Worm (Caenorhabditis elegans) whole organism, young adult: ENCODE data around the gene nhr-114.

Experiments
- F22D6.2 ChIP-seq: sonication (generic microtip); optimal IDR thresholded peaks from 2 replicates; lab custom pipeline; 2016; ENCODE audit warnings: mild to moderate bottlenecking, missing genetic modification characterization, missing compliant biosample characterization
- F39B2.1 ChIP-seq: fragments of 200-800 bp; sonication (Bioruptor generic); IDR thresholded peaks from 2 replicates; pipeline ENCODE4 v1.3.6; 2022; ENCODE audit warnings: missing genetic modification reagents, missing genetic modification characterization, missing compliant biosample characterization
- F55B11.4 ChIP-seq: sonication (generic microtip); optimal IDR thresholded peaks from 2 replicates; lab custom pipeline; 2016; ENCODE audit warnings: missing compliant biosample characterization, missing genetic modification characterization, borderline replicate concordance; ENCODE audit not compliant: insufficient read depth
- K11D2.4 ChIP-seq: fragments of 200-800 bp; sonication (Bioruptor generic); IDR thresholded peaks from 2 replicates; pipeline ENCODE4 v1.3.6; 2022; ENCODE audit warnings: missing genetic modification reagents, missing genetic modification characterization, missing compliant biosample characterization
- K12H6.12 ChIP-seq: fragments of 200-800 bp; sonication (Bioruptor generic); optimal IDR thresholded peaks from 2 replicates; lab custom pipeline; 2018; ENCODE audit warnings: mild to moderate bottlenecking, missing genetic modification characterization, missing compliant biosample characterization
- Y53G8AR.9 ChIP-seq: fragments of 200-800 bp; sonication (Bioruptor generic); conservative IDR thresholded peaks from 2 replicates; pipeline ENCODE4 v1.3.6; 2022; ENCODE audit warnings: missing genetic modification reagents, missing genetic modification characterization, missing compliant biosample characterization
- Y79H2A.3 ChIP-seq: fragments of 200-800 bp; sonication (Bioruptor generic); conservative IDR thresholded peaks from 2 replicates; pipeline ENCODE4 v1.3.6; 2022; ENCODE audit warnings: missing genetic modification reagents, missing genetic modification characterization, missing compliant biosample characterization
- ZK185.1 ChIP-seq: sonication (generic microtip); optimal IDR thresholded peaks from 2 replicates; lab custom pipeline; 2016; ENCODE audit warnings: mild to moderate bottlenecking, missing genetic modification characterization, missing compliant biosample characterization; ENCODE audit not compliant: poor library complexity, severe bottlenecking
- cebp-1 ChIP-seq, 2 experiments: fragments of 200-800 bp in 1 of 2; sonication (Bioruptor generic) in 1 of 2; sonication (generic microtip) in 1 of 2; IDR thresholded peaks in 1 of 2; optimal IDR thresholded peaks in 1 of 2; 2 replicates each; pipeline versions ENCODE4 v1.3.6 to Lab custom; 2017 to 2022; ENCODE audit warnings: missing compliant biosample characterization in 2 of 2, missing genetic modification characterization in 2 of 2, mild to moderate bottlenecking in 1 of 2, missing genetic modification reagents in 1 of 2, moderate library complexity in 1 of 2
- ceh-79 ChIP-seq: sonication (generic microtip); optimal IDR thresholded peaks from 2 replicates; lab custom pipeline; 2017; ENCODE audit warnings: mild to moderate bottlenecking, missing genetic modification characterization, missing compliant biosample characterization
- ceh-91 ChIP-seq: fragments of 200-800 bp; sonication (Bioruptor generic); IDR thresholded peaks from 2 replicates; pipeline ENCODE4 v1.3.6; 2022; ENCODE audit warnings: missing genetic modification reagents, missing genetic modification characterization, missing compliant biosample characterization
- dox-1 ChIP-seq: fragments of 200-800 bp; sonication (Bioruptor generic); IDR thresholded peaks from 2 replicates; pipeline ENCODE4 v1.3.6; 2022; ENCODE audit warnings: missing genetic modification reagents, missing genetic modification characterization, missing compliant biosample characterization
- efl-1 ChIP-seq: fragments of 150-350 bp; optimal IDR thresholded peaks from 2 replicates; lab custom pipeline; 2014; ENCODE audit warnings: missing biosample characterization, missing genetic modification reagents, missing genetic modification characterization
- egl-44 ChIP-seq: fragments of 200-800 bp; sonication (Bioruptor generic); IDR thresholded peaks from 2 replicates; pipeline ENCODE4 v1.3.6; 2022; ENCODE audit warnings: missing genetic modification reagents, missing genetic modification characterization, missing compliant biosample characterization
- egrh-3 ChIP-seq: fragments of 200-800 bp; sonication (Bioruptor generic); IDR thresholded peaks from 2 replicates; pipeline ENCODE4 v1.3.6; 2022; ENCODE audit warnings: missing genetic modification reagents, missing genetic modification characterization, missing compliant biosample characterization
- gei-17 ChIP-seq: fragments of 200-800 bp; sonication (Bioruptor generic); optimal IDR thresholded peaks from 2 replicates; lab custom pipeline; 2018; ENCODE audit warnings: mild to moderate bottlenecking, missing genetic modification characterization, missing compliant biosample characterization
- hlh-26 ChIP-seq: fragments of 200-800 bp; sonication (Bioruptor generic); conservative IDR thresholded peaks from 2 replicates; pipeline ENCODE4 v1.3.6; 2022; ENCODE audit warnings: missing genetic modification reagents, missing genetic modification characterization, missing compliant biosample characterization
- hmg-1.2 ChIP-seq: fragments of 200-800 bp; sonication (Bioruptor generic); IDR thresholded peaks from 2 replicates; pipeline ENCODE4 v1.3.6; 2022; ENCODE audit warnings: missing genetic modification reagents, missing genetic modification characterization, missing compliant biosample characterization
- madf-8 ChIP-seq: fragments of 200-800 bp; sonication (Bioruptor generic); conservative IDR thresholded peaks from 2 replicates; pipeline ENCODE4 v1.3.6; 2022; ENCODE audit warnings: missing genetic modification reagents, missing genetic modification characterization, missing compliant biosample characterization
- nfya-2 ChIP-seq: fragments of 200-800 bp; sonication (Bioruptor generic); IDR thresholded peaks from 2 replicates; pipeline ENCODE4 v1.3.6; 2022; ENCODE audit warnings: missing genetic modification reagents, missing genetic modification characterization, missing compliant biosample characterization
- nhr-27 ChIP-seq: fragments of 200-800 bp; sonication (Bioruptor generic); optimal IDR thresholded peaks from 2 replicates; lab custom pipeline; 2018; ENCODE audit warnings: mild to moderate bottlenecking, missing genetic modification characterization, moderate library complexity, missing compliant biosample characterization
- rec-8 ChIP-seq, 2 experiments: sonication (generic microtip); optimal IDR thresholded peaks; 2 replicates each; lab custom pipeline; 2016; ENCODE audit warnings: mild to moderate bottlenecking in 2 of 2, missing genetic modification characterization in 2 of 2, missing genetic modification reagents in 2 of 2, missing genotype in 2 of 2, missing biosample characterization in 1 of 2, missing compliant biosample characterization in 1 of 2, moderate library complexity in 1 of 2
- sea-2 ChIP-seq: fragments of 200-800 bp; sonication (Bioruptor generic); IDR thresholded peaks from 2 replicates; pipeline ENCODE4 v1.3.6; 2022; ENCODE audit warnings: missing genetic modification characterization, missing compliant biosample characterization
- snpc-4 ChIP-seq, 5 experiments: fragments of 150-350 bp in 1 of 5; sonication (generic microtip) in 4 of 5; optimal IDR thresholded peaks; 2 replicates each; lab custom pipeline; 2014 to 2018; ENCODE audit warnings: missing genetic modification characterization in 5 of 5, missing biosample characterization in 3 of 5, antibody characterized with exemption in 2 of 5, mild to moderate bottlenecking in 2 of 5, missing compliant biosample characterization in 2 of 5, missing genotype in 2 of 5, moderate library complexity in 2 of 5, missing genetic modification reagents in 1 of 5
- zim-3 ChIP-seq: sonication (generic microtip); optimal IDR thresholded peaks from 2 replicates; lab custom pipeline; 2017; ENCODE audit warnings: mild to moderate bottlenecking, missing genetic modification characterization, moderate library complexity, missing compliant biosample characterization
- ztf-6 ChIP-seq: fragments of 200-800 bp; sonication (Bioruptor generic); IDR thresholded peaks from 2 replicates; pipeline ENCODE4 v1.3.6; 2022; ENCODE audit warnings: missing genetic modification reagents, missing genetic modification characterization, missing compliant biosample characterization

The nhr-114 gene

ce11 chrV:4218268-4218667, 31.3 kb downstream of the nhr-114 start:
- TF ChIP-seq zim-3 (tag; lab: Kevin White, UChicago) (no peak), K11D2.4 (GFP tag; lab: Robert Waterston, UW) (0 out of 2 replicates have a peak, but pooled peaks have one; percentile 31)

- TF ChIP-seq hlh-26 (no peak), nfya-2 (GFP tag; lab: Robert Waterston, UW) (no peak), ztf-6 (GFP tag; lab: Robert Waterston, UW) (no peak), sea-2 (no peak), F55B11.4 (no peak), ZK185.1 (no peak), ceh-79 (tag; lab: Kevin White, UChicago) (no peak), ceh-91 (GFP tag; lab: Robert Waterston, UW) (no peak), nhr-27 (tag; lab: Kevin White, UChicago) (no peak), rec-8 (tag; optimal IDR thresholded peaks at IDR 0.05; lab: Kevin White, UChicago) (no peak), K12H6.12 (tag; lab: Kevin White, UChicago) (no peak), snpc-4 (GFP tag; optimal IDR thresholded peaks at IDR 0.05; lab: Kevin White, UChicago) (no peak), snpc-4 (tag; optimal IDR thresholded peaks at IDR 0.05; lab: Kevin White, UChicago) (no peak), egl-44 (no peak), cebp-1 (GFP tag; IDR thresholded peaks at IDR 0.05; lab: Robert Waterston, UW) (no peak), cebp-1 (tag; optimal IDR thresholded peaks at IDR 0.05; lab: Kevin White, UChicago) (no peak), F22D6.2 (no peak), dox-1 (GFP tag; lab: Robert Waterston, UW) (no peak)
Observed at ce11 chrV:4219342-4219741, 32.3 kb downstream of the nhr-114 start, which contains the start of gene nlp-9. TSS of gene nlp-9 (plus strand) at chrV:4219642.

ce11 chrV:4236118-4236517, 49.1 kb downstream of the nhr-114 start, which contains the start of gene nlp-13:
TSS of gene nlp-13 (plus strand) at chrV:4236418.
- TF ChIP-seq Y79H2A.3 (GFP tag; lab: Robert Waterston, UW) (no peak), Y53G8AR.9 (no peak), madf-8 (no peak), egrh-3 (GFP tag; lab: Robert Waterston, UW) (no peak), gei-17 (GFP tag; lab: Kevin White, UChicago) (no peak), hmg-1.2 (no peak), efl-1 (GFP tag; lab: Kevin White, UChicago) (no peak), F39B2.1 (GFP tag; lab: Robert Waterston, UW) (no peak)
